Fruit fly (Drosophila melanogaster) Kc167 (cell line): ENCODE measurements around the gene EMC2B.

Experiments
- Myc ChIP-seq: fragments of >200 bp; optimal IDR thresholded peaks from 2 replicates; lab custom pipeline; 2017; ENCODE audit warnings: missing external identifiers
- h ChIP-seq: fragments of >200 bp; optimal IDR thresholded peaks from 3 replicates; lab custom pipeline; 2018; ENCODE audit warnings: missing external identifiers
- insv ChIP-seq: fragments of >200 bp; optimal IDR thresholded peaks from 3 replicates; lab custom pipeline; 2018; ENCODE audit warnings: missing external identifiers
- psq ChIP-seq: fragments of >200 bp; optimal IDR thresholded peaks from 2 replicates; lab custom pipeline; 2017; ENCODE audit warnings: missing external identifiers
- ttk ChIP-seq: sonication (Bioruptor generic); optimal IDR thresholded peaks from 2 replicates; lab custom pipeline; 2017; ENCODE audit warnings: missing external identifiers

DNA sequence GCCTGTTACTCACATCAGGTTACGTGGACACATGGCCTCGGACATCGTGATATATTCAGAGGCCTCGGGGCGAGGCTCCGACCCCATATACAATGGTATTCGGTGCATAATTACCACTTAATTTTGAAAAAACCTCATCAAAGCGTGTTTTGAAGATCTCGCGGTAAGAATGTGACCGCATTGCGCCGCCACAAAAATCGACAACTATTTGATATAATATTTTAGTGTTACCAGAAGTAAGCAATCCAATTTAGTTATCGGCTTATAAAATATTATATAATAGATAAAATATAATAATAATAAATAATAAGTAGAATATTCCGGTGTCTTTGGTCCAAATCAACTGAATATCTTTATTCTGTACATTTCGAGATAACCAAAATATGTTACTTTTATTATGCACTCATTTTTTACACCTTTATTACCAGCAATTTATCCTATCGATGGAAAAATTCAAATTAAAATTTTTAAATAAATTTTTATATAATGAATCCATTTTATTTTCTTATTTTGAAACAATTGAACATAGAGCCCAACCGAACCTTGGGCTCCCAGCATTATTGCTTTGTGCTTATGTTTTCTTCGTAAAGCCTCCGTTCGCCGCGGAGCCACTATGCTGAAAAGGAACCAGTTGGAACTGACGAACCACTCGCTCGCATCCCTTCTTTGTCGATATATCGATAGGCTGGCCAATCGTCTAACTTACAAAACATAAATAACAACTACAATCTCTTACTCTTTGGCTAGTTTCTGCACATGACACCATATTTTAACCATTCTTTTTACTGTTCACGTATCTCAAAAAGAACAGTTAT lies 48.5 kb upstream of the EMC2B start, which contains the start of the genes CG18213 and Trm7-32:
- TF ChIP-seq h: no peak
- no peak for TF ChIP-seq Myc (lab: Kevin White, UChicago)
- TF ChIP-seq ttk (lab: Kevin White, UChicago): no peak
- TF ChIP-seq insv: no peak
- TF ChIP-seq psq (lab: Kevin White, UChicago): no peak
